Worm (Caenorhabditis elegans): ENCODE results near the gene rpl-36.
A peak's percentile ranks its signal among the peaks of the same experiment; 100 is the strongest.

rpl-36 gene

ce11 chrIII:7207903-7208497 is 27.9 kb downstream of the rpl-36 start, which contains the start of gene rpl-6 (continued):
- TF ChIP-seq ceh-79 (tag; optimal IDR thresholded peaks at IDR 0.05) (no peak), akir-1 (GFP tag; optimal IDR thresholded peaks at IDR 0.05) (no peak), ztf-6 (GFP tag; IDR thresholded peaks at IDR 0.05) (no peak), Y67H2A.10 (GFP tag; conservative IDR thresholded peaks at IDR 0.05) (peak; percentile 59), ceh-91 (GFP tag; IDR thresholded peaks at IDR 0.05) (peak; percentile 82), B0261.1 (tag; optimal IDR thresholded peaks at IDR 0.05) (no peak), madf-3 (GFP tag; IDR thresholded peaks at IDR 0.05) (peak; percentile 84), F23B12.7 (tag; optimal IDR thresholded peaks at IDR 0.05; ENCODE audit: insufficient read depth) (peak; percentile 79), madf-8 (GFP tag; conservative IDR thresholded peaks at IDR 0.05) (peak; percentile 54), F22D6.2 (tag; optimal IDR thresholded peaks at IDR 0.05) (no peak), ztf-28 (GFP tag; IDR thresholded peaks at IDR 0.05) (0 out of 2 replicates have a peak, but pooled peaks have one; percentile 62), ztf-22 (GFP tag; optimal IDR thresholded peaks at IDR 0.05) (no peak), Y79H2A.3 (GFP tag; conservative IDR thresholded peaks at IDR 0.05) (no peak), K11D2.4 (GFP tag; IDR thresholded peaks at IDR 0.05) (peak; percentile 65; the same call in 1 of the 2 replicates), nfya-1 (tag; optimal IDR thresholded peaks at IDR 0.05; ENCODE audit: borderline replicate concordance, insufficient read depth) (no peak), Y95B8A.8 (GFP tag; IDR thresholded peaks at IDR 0.05) (0 out of 2 replicates have a peak, but pooled peaks have one; percentile 19), ekl-4 (GFP tag; IDR thresholded peaks at IDR 0.05) (peak; percentile 86), xnd-1 (tag; optimal IDR thresholded peaks at IDR 0.05) (peak; percentile 1), K12H6.12 (tag; optimal IDR thresholded peaks at IDR 0.05) (peak; percentile 8), egl-44 (GFP tag; IDR thresholded peaks at IDR 0.05) (no peak), tbx-9 (tag; optimal IDR thresholded peaks at IDR 0.05; ENCODE audit: borderline replicate concordance) (no peak), zim-3 (tag; optimal IDR thresholded peaks at IDR 0.05) (no peak), snpc-1.3 (tag; optimal IDR thresholded peaks at IDR 0.05; ENCODE audit: insufficient read depth) (peak; percentile 76), ceh-58 (GFP tag; IDR thresholded peaks at IDR 0.05) (no peak), let-526 (GFP tag; IDR thresholded peaks at IDR 0.05) (no peak), mes-4 (tag; optimal IDR thresholded peaks at IDR 0.05) (no peak), atf-7 (tag; optimal IDR thresholded peaks at IDR 0.05) (no peak), tbp1 (GFP tag; optimal IDR thresholded peaks at IDR 0.05) (peak; percentile 57), lag-1 (GFP tag; IDR thresholded peaks at IDR 0.05) (no peak), mcd-1 (GFP tag; IDR thresholded peaks at IDR 0.05) (peak; percentile 81), unc-130 (GFP tag; optimal IDR thresholded peaks at IDR 0.05) (no peak), lin-40 (tag; optimal IDR thresholded peaks at IDR 0.05) (peak; percentile 68), hrde-1 (tag; optimal IDR thresholded peaks at IDR 0.05; ENCODE audit: borderline replicate concordance) (no peak), egl-18 (GFP tag; IDR thresholded peaks at IDR 0.05) (no peak), B0336.3 (GFP tag; IDR thresholded peaks at IDR 0.05) (no peak), bed-2 (GFP tag; IDR thresholded peaks at IDR 0.05) (no peak), hmg-1.2 (GFP tag; IDR thresholded peaks at IDR 0.05) (peak; percentile 86), chd-7 (tag; optimal IDR thresholded peaks at IDR 0.05) (no peak), aptf-2 (GFP tag; conservative IDR thresholded peaks at IDR 0.05) (no peak), lin-35 (GFP tag; optimal IDR thresholded peaks at IDR 0.05) (peak in 1 of 3 experiments; percentile 86), nfyb-1 (GFP tag; IDR thresholded peaks at IDR 0.05) (no peak), snpc-4 (GFP tag; optimal IDR thresholded peaks at IDR 0.05) (no peak), snpc-4 (tag; optimal IDR thresholded peaks at IDR 0.05) (peak; percentile 49 to 76 (median 62)), pha-4 (tag; optimal IDR thresholded peaks at IDR 0.05) (peak; percentile 80), ztf-3 (GFP tag; optimal IDR thresholded peaks at IDR 0.05) (no peak), lin-54 (GFP tag; optimal IDR thresholded peaks at IDR 0.05) (peak; percentile 80), Y56A3A.18 (GFP tag; IDR thresholded peaks at IDR 0.05) (no peak), madf-10 (tag; optimal IDR thresholded peaks at IDR 0.05) (peak; percentile 4)
